Worm (Caenorhabditis elegans): ENCODE results near the gene phg-1.

DNA sequence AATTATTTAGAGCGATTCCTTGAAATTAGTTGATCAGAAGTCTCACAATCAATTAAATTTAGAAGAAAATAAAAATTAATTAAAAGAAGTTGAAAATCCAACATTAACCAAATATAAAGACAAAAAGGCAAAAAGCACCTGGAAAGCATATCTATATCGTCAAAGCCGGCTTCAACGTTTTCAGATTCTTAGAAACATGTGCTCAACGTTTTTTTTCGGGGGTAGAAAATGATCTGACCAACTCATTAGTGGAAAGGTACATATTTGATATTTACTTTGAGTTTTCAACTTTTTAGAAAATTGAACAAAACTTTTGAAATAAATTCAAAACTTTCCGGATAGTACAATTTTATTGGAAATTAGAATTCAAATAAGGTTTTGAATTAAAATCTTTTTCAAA lies 4.6 kb upstream of the phg-1 start:
- no peak for TF ChIP-seq cog-1 (tag; optimal IDR thresholded peaks at IDR 0.05)
- no peak for TF ChIP-seq tab-1 (GFP tag; IDR thresholded peaks at IDR 0.05)
- TF ChIP-seq ztf-29 (GFP tag; IDR thresholded peaks at IDR 0.05), result no peak
- TF ChIP-seq ztf-23 (GFP tag; IDR thresholded peaks at IDR 0.05), result no peak
- no peak for TF ChIP-seq T22C8.4 (GFP tag; IDR thresholded peaks at IDR 0.05)
- TF ChIP-seq flt-1 (GFP tag; IDR thresholded peaks at IDR 0.05), result no peak
- TF ChIP-seq klf-2 (GFP tag; conservative IDR thresholded peaks at IDR 0.05), result no peak
- TF ChIP-seq ref-1 (GFP tag; conservative IDR thresholded peaks at IDR 0.05), result no peak
